Fruit fly (Drosophila melanogaster): ENCODE measurements around the gene CG11722.

The CG11722 gene

DNA sequence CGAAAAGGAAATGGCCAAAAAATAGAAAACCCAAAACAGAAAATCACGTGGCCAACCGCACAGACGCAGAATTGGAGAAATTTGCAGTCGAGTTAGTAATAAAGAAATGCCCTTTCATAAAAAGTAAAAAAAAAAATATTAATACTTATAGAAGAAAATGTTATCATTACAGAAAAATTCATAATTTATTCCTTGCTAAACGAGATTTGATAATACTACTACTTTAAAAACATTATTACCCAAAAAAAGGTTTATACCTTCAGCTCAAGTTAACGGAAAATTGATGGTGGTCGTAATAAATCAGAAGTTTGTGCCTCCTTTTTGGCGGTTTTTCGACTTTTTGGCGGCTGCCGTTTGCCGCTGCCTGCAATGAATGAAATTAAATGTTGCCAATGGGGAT lies 17.0 kb downstream of the CG11722 start:
- TF ChIP-seq MESR4 (GFP tag; optimal IDR thresholded peaks at IDR 0.05) (no peak), Drgx (GFP tag; IDR thresholded peaks at IDR 0.05) (peak; percentile 36; the same call in 1 of the 2 replicates)

DNA sequence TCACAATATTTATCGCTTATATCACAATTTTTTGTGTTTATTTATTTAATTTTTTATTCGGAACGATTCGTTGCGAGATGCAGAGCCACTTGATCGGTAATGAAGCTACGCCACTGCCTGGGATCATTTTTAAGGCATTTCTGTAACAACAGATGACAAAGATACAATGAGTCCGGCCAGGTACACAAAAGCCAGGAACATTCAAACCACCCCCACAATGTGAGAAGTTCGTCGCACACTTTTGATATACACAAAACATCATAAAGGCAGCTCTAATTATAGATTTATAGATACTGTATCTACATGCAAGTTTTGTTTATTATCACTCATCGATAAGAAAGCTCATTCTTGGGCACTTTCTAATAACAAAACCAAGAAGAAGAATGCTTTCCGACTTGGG lies 20.3 kb downstream of the CG11722 start, which contains the start of gene CG31407:
Gene CG31407, minus strand, starts transcription at position 101 of the 400 bp plus-strand sequence.
- TF ChIP-seq CG13287 (GFP tag; IDR thresholded peaks at IDR 0.05; ENCODE audit: partially characterized antibody) = no peak
- TF ChIP-seq sens (GFP tag) = peak; percentile 65

DNA sequence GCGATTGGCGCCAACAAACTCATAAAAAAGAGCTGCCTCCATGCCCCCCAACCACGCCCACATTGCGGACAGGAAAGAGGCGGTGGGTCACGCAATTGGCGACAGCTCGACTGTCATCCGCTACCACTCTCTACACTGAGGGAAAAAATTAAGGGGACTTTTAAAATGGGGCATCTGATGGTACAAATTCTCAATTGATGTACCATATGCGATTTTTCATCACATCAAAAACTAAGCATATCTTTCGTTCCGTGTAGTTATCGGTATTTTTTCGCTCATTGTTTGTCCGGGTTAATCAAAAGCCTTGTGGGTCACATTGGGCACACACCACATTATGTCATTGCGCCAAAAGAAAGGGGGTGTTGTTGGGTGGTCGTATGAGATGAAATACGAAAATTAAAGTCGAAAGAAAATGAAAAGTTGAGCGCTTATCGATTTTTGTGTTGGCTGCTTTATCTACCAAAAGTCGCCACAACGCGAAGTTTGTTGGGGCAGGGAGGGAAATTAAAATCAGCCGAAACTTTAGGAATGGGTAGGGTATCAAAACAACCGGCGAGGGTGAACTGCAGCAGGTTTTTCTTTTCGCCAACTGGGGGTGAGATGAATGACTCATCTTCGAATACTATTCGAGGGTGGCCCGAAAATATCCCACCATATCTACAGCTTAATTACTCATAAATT lies 21.2 kb downstream of the CG11722 start:
- no peak for TF ChIP-seq D (optimal IDR thresholded peaks at IDR 0.05)
- no peak for TF ChIP-seq D (GFP tag; optimal IDR thresholded peaks at IDR 0.05)
- peak; percentile 64 for TF ChIP-seq Rfx (GFP tag; IDR thresholded peaks at IDR 0.05)
- no peak for TF ChIP-seq CG1233 (GFP tag; optimal IDR thresholded peaks at IDR 0.05)
- TF ChIP-seq CG6854 (GFP tag; optimal IDR thresholded peaks at IDR 0.05) = peak; percentile 43
- no peak for TF ChIP-seq Max (GFP tag; optimal IDR thresholded peaks at IDR 0.05)
- no peak for TF ChIP-seq Drgx (GFP tag; IDR thresholded peaks at IDR 0.05)
- no peak for TF ChIP-seq CG3726 (GFP tag; IDR thresholded peaks at IDR 0.05)
- TF ChIP-seq Abd-B (GFP tag; optimal IDR thresholded peaks at IDR 0.05) = no peak
- peak; percentile 56 for TF ChIP-seq lilli (GFP tag; optimal IDR thresholded peaks at IDR 0.05)
- peak; percentile 82 for TF ChIP-seq lab (GFP tag; optimal IDR thresholded peaks at IDR 0.05)
- no peak for TF ChIP-seq CG33557 (GFP tag; optimal IDR thresholded peaks at IDR 0.05)
- TF ChIP-seq esg (GFP tag; conservative IDR thresholded peaks at IDR 0.05) = no peak
- no peak for TF ChIP-seq PHDP (tag; optimal IDR thresholded peaks at IDR 0.05)
- no peak for TF ChIP-seq CG8478 (optimal IDR thresholded peaks at IDR 0.05)
- TF ChIP-seq slou (GFP tag; optimal IDR thresholded peaks at IDR 0.05) = no peak
- TF ChIP-seq CG10209 (GFP tag; optimal IDR thresholded peaks at IDR 0.05) = no peak
- TF ChIP-seq NfI (GFP tag; optimal IDR thresholded peaks at IDR 0.05) = no peak
- TF ChIP-seq dati (GFP tag; IDR thresholded peaks at IDR 0.05) = no peak
- TF ChIP-seq bbx (GFP tag; IDR thresholded peaks at IDR 0.05; ENCODE audit: partially characterized antibody) = no peak
- no peak for TF ChIP-seq Scr (GFP tag; IDR thresholded peaks at IDR 0.05; ENCODE audit: partially characterized antibody)
- 0 out of 3 replicates have a peak, but pooled peaks have one; percentile 34 for TF ChIP-seq CG2889 (GFP tag; IDR thresholded peaks at IDR 0.05)
- no peak for TF ChIP-seq CG9876 (GFP tag; optimal IDR thresholded peaks at IDR 0.05)
- no peak for TF ChIP-seq B-H2 (GFP tag; optimal IDR thresholded peaks at IDR 0.05)
- no peak for TF ChIP-seq HmgZ (tag; optimal IDR thresholded peaks at IDR 0.05)
- no peak for TF ChIP-seq Oaz (GFP tag; IDR thresholded peaks at IDR 0.05)
- no peak for TF ChIP-seq CG9609 (GFP tag; optimal IDR thresholded peaks at IDR 0.05)
- TF ChIP-seq CG11398 (GFP tag; optimal IDR thresholded peaks at IDR 0.05) = no peak
- TF ChIP-seq jumu (GFP tag; optimal IDR thresholded peaks at IDR 0.05) = peak; percentile 24
- TF ChIP-seq Chrac-16 (GFP tag; optimal IDR thresholded peaks at IDR 0.05) = no peak
- TF ChIP-seq CG11696 (GFP tag; IDR thresholded peaks at IDR 0.05) = no peak
- TF ChIP-seq otp (GFP tag; IDR thresholded peaks at IDR 0.05) = 0 out of 3 replicates have a peak, but pooled peaks have one; percentile 21
- TF ChIP-seq CG14965 (GFP tag; optimal IDR thresholded peaks at IDR 0.05; ENCODE audit: borderline replicate concordance) = no peak
- no peak for TF ChIP-seq gsb-n (tag; optimal IDR thresholded peaks at IDR 0.05)
- no peak for TF ChIP-seq NC2α (GFP tag; optimal IDR thresholded peaks at IDR 0.05)
- no peak for TF ChIP-seq CG5180 (GFP tag; optimal IDR thresholded peaks at IDR 0.05)
- no peak for TF ChIP-seq CG17612 (GFP tag; IDR thresholded peaks at IDR 0.05)
- TF ChIP-seq sob (GFP tag; IDR thresholded peaks at IDR 0.05) = peak; percentile 67
- no peak for TF ChIP-seq Bteb2 (GFP tag; optimal IDR thresholded peaks at IDR 0.05)
- no peak for TF ChIP-seq nerfin-2 (GFP tag; IDR thresholded peaks at IDR 0.05; ENCODE audit: partially characterized antibody)
- 0 out of 2 replicates have a peak, but pooled peaks have one; percentile 26 for TF ChIP-seq CG16779 (GFP tag; IDR thresholded peaks at IDR 0.05)
- TF ChIP-seq ttk (GFP tag; IDR thresholded peaks at IDR 0.05) = no peak
- TF ChIP-seq trh (GFP tag; optimal IDR thresholded peaks at IDR 0.05) = no peak
- no peak for TF ChIP-seq CG10147 (GFP tag; optimal IDR thresholded peaks at IDR 0.05)

All from whole organism, embryonic.